Fruit fly (Drosophila melanogaster): ENCODE measurements around the gene sgl.
A peak's percentile ranks its signal among the peaks of the same experiment; 100 is the strongest.

sgl gene

dm6 chr3L:6977391-6977790 lies 12.8 kb upstream of the sgl start:
- TF ChIP-seq CG11294 (GFP tag; IDR thresholded peaks at IDR 0.05) (peak; percentile 67), CG6854 (GFP tag; optimal IDR thresholded peaks at IDR 0.05) (peak; percentile 34), CG10669 (GFP tag; optimal IDR thresholded peaks at IDR 0.05) (peak; percentile 60), CG32006 (GFP tag; optimal IDR thresholded peaks at IDR 0.05) (peak; percentile 79), Sox102F (GFP tag; optimal IDR thresholded peaks at IDR 0.05) (peak; percentile 62), CG9139 (GFP tag; optimal IDR thresholded peaks at IDR 0.05) (no peak), Smox (GFP tag; optimal IDR thresholded peaks at IDR 0.05) (peak; percentile 47), CG6163 (GFP tag; IDR thresholded peaks at IDR 0.05) (peak; percentile 92), Sox15 (GFP tag; optimal IDR thresholded peaks at IDR 0.05) (peak; percentile 13), eg (GFP tag; IDR thresholded peaks at IDR 0.05) (peak; percentile 89), CG11762 (GFP tag; optimal IDR thresholded peaks at IDR 0.05; ENCODE audit: insufficient read depth) (peak; percentile 52), OdsH (GFP tag; optimal IDR thresholded peaks at IDR 0.05) (peak; percentile 78), svp (GFP tag) (peak; percentile 89), Ets96B (tag; optimal IDR thresholded peaks at IDR 0.05) (peak; percentile 56), CG15336 (GFP tag; IDR thresholded peaks at IDR 0.05) (peak; percentile 91), CG6276 (GFP tag; optimal IDR thresholded peaks at IDR 0.05) (peak; percentile 55), Hr38 (GFP tag; optimal IDR thresholded peaks at IDR 0.05) (no peak), Lpt (GFP tag; optimal IDR thresholded peaks at IDR 0.05) (peak; percentile 79), CG10631 (GFP tag; optimal IDR thresholded peaks at IDR 0.05) (peak; percentile 75), fd85E (GFP tag; optimal IDR thresholded peaks at IDR 0.05) (no peak), salr (GFP tag; optimal IDR thresholded peaks at IDR 0.05) (peak in 1 of 2 experiments; percentile 53), Ets21C (GFP tag; optimal IDR thresholded peaks at IDR 0.05) (peak; percentile 28), lz (GFP tag; optimal IDR thresholded peaks at IDR 0.05) (peak; percentile 36), cyc (GFP tag; optimal IDR thresholded peaks at IDR 0.05) (peak; percentile 46), topi (GFP tag; optimal IDR thresholded peaks at IDR 0.05) (peak; percentile 57), CG16779 (tag; optimal IDR thresholded peaks at IDR 0.05) (peak; percentile 37), spab (GFP tag; optimal IDR thresholded peaks at IDR 0.05) (peak; percentile 21), fkh (GFP tag; optimal IDR thresholded peaks at IDR 0.05) (no peak), Hr39 (GFP tag; optimal IDR thresholded peaks at IDR 0.05) (peak; percentile 20), esn (GFP tag; optimal IDR thresholded peaks at IDR 0.05) (peak; percentile 63), Gug (GFP tag; IDR thresholded peaks at IDR 0.05) (peak; percentile 82), net (GFP tag; optimal IDR thresholded peaks at IDR 0.05) (peak; percentile 54), CG8632 (GFP tag; optimal IDR thresholded peaks at IDR 0.05) (peak; percentile 62), Eip93F (GFP tag; optimal IDR thresholded peaks at IDR 0.05) (no peak), CG8119 (GFP tag; IDR thresholded peaks at IDR 0.05) (peak; percentile 87), Hr4 (GFP tag; optimal IDR thresholded peaks at IDR 0.05) (peak; percentile 73), CG7368 (GFP tag; optimal IDR thresholded peaks at IDR 0.05) (peak; percentile 21), Sox14 (GFP tag; optimal IDR thresholded peaks at IDR 0.05) (peak; percentile 17), dac (GFP tag; optimal IDR thresholded peaks at IDR 0.05) (peak; percentile 10), CG34406 (GFP tag; optimal IDR thresholded peaks at IDR 0.05) (peak; percentile 70), Met (GFP tag; optimal IDR thresholded peaks at IDR 0.05) (peak; percentile 67), Eip75B (GFP tag; optimal IDR thresholded peaks at IDR 0.05) (peak; percentile 17), vri (GFP tag; optimal IDR thresholded peaks at IDR 0.05) (peak; percentile 13), CG6792 (GFP tag; optimal IDR thresholded peaks at IDR 0.05) (peak; percentile 58), Eip78C (GFP tag) (peak; percentile 88), CG4318 (GFP tag; optimal IDR thresholded peaks at IDR 0.05) (peak; percentile 66), CG6808 (GFP tag; optimal IDR thresholded peaks at IDR 0.05) (peak; percentile 50), CG31627 (GFP tag; optimal IDR thresholded peaks at IDR 0.05) (peak; percentile 17), CG8319 (GFP tag; optimal IDR thresholded peaks at IDR 0.05) (peak; percentile 29), dsx (GFP tag; optimal IDR thresholded peaks at IDR 0.05; ENCODE audit: poor library complexity, severe bottlenecking) (peak; percentile 28), achi (GFP tag; optimal IDR thresholded peaks at IDR 0.05) (peak; percentile 77), Blimp-1 (GFP tag; optimal IDR thresholded peaks at IDR 0.05) (peak; percentile 31), CG3032 (tag; optimal IDR thresholded peaks at IDR 0.05) (peak; percentile 62)

Data from whole organism, prepupa.